Fruit fly (Drosophila melanogaster) whole organism, embryonic: ENCODE measurements around the gene CG4101.

Source experiments
- CG2116 ChIP-seq: fragments of 200-800 bp; sonication (Bioruptor generic); optimal IDR thresholded peaks from 3 replicates; lab custom pipeline; 2018; ENCODE audit warnings: missing biosample characterization, mild to moderate bottlenecking, missing genetic modification characterization
- CG7928 ChIP-seq: fragments of 200-800 bp; sonication (Bioruptor generic); optimal IDR thresholded peaks from 2 replicates; lab custom pipeline; 2017; ENCODE audit warnings: missing biosample characterization, mild to moderate bottlenecking, missing genetic modification characterization
- abd-A ChIP-seq: fragments of 200-800 bp; sonication (Bioruptor generic); optimal IDR thresholded peaks from 3 replicates; lab custom pipeline; 2019; ENCODE audit warnings: missing biosample characterization, mild to moderate bottlenecking, missing genetic modification characterization, moderate library complexity
- fru ChIP-seq: fragments of >200 bp; optimal IDR thresholded peaks from 2 replicates; lab custom pipeline; 2017
- kah ChIP-seq: fragments of 200-800 bp; sonication (Bioruptor generic); optimal IDR thresholded peaks from 2 replicates; lab custom pipeline; 2018; ENCODE audit warnings: missing biosample characterization, mild to moderate bottlenecking, missing genetic modification characterization

dm6 chr3L:16646865-16647459 lies 34.7 kb downstream of the CG4101 start:
- no peak for TF ChIP-seq CG2116 (GFP tag; lab: Kevin White, UChicago)
- no peak for TF ChIP-seq kah (GFP tag; lab: Kevin White, UChicago)
- no peak for TF ChIP-seq CG7928
- no peak for TF ChIP-seq fru (lab: Kevin White, UChicago)
- TF ChIP-seq abd-A (tag; lab: Kevin White, UChicago), result no peak
